Worm (Caenorhabditis elegans) whole organism, L4/young adult: Measurements from ENCODE around the gene efr-3.

Experiments
- W03F9.2 ChIP-seq: fragments of 150-350 bp; optimal IDR thresholded peaks from 2 replicates; lab custom pipeline; 2014; ENCODE audit warnings: missing biosample characterization, missing genetic modification characterization
- dao-5 ChIP-seq: sonication (generic microtip); optimal IDR thresholded peaks from 2 replicates; lab custom pipeline; 2016; ENCODE audit warnings: missing genotype, missing genetic modification characterization, moderate library complexity, missing compliant biosample characterization
- him-1 ChIP-seq: sonication (generic microtip); optimal IDR thresholded peaks from 2 replicates; lab custom pipeline; 2016; ENCODE audit warnings: missing genotype, missing genetic modification reagents, missing genetic modification characterization, missing compliant biosample characterization

- TF ChIP-seq him-1 (tag; lab: Kevin White, UChicago) (no peak), W03F9.2 (tag; lab: Kevin White, UChicago) (peak; percentile 73), dao-5 (no peak)
Measured at ce11 chrII:6355396-6356346, 34.7 kb upstream of the efr-3 start, which contains the start of gene C32D5.11.
